Worm (Caenorhabditis elegans) whole organism, young adult: ENCODE results near the gene skr-18.

ENCODE experiments used
- F10E7.11 ChIP-seq: sonication (generic microtip); optimal IDR thresholded peaks from 2 replicates; lab custom pipeline; 2017; ENCODE audit warnings: mild to moderate bottlenecking, missing genetic modification characterization, moderate library complexity, missing compliant biosample characterization
- ZK185.1 ChIP-seq: sonication (generic microtip); optimal IDR thresholded peaks from 2 replicates; lab custom pipeline; 2016; ENCODE audit warnings: mild to moderate bottlenecking, missing genetic modification characterization, missing compliant biosample characterization; ENCODE audit not compliant: poor library complexity, severe bottlenecking
- attf-6 ChIP-seq: fragments of 200-800 bp; sonication (Bioruptor generic); IDR thresholded peaks from 2 replicates; pipeline ENCODE4 v1.3.6; 2022; ENCODE audit warnings: missing genetic modification reagents, missing genetic modification characterization, missing compliant biosample characterization
- cebp-1 ChIP-seq, 2 experiments: fragments of 200-800 bp in 1 of 2; sonication (Bioruptor generic) in 1 of 2; sonication (generic microtip) in 1 of 2; IDR thresholded peaks in 1 of 2; optimal IDR thresholded peaks in 1 of 2; 2 replicates each; pipeline versions ENCODE4 v1.3.6 to Lab custom; 2017 to 2022; ENCODE audit warnings: missing compliant biosample characterization in 2 of 2, missing genetic modification characterization in 2 of 2, mild to moderate bottlenecking in 1 of 2, missing genetic modification reagents in 1 of 2, moderate library complexity in 1 of 2
- ceh-100 ChIP-seq: fragments of 200-800 bp; sonication (Bioruptor generic); IDR thresholded peaks from 2 replicates; pipeline ENCODE4 v1.3.6; 2022; ENCODE audit warnings: missing genetic modification reagents, missing genetic modification characterization, missing compliant biosample characterization
- dox-1 ChIP-seq: fragments of 200-800 bp; sonication (Bioruptor generic); IDR thresholded peaks from 2 replicates; pipeline ENCODE4 v1.3.6; 2022; ENCODE audit warnings: missing genetic modification reagents, missing genetic modification characterization, missing compliant biosample characterization
- egrh-3 ChIP-seq: fragments of 200-800 bp; sonication (Bioruptor generic); IDR thresholded peaks from 2 replicates; pipeline ENCODE4 v1.3.6; 2022; ENCODE audit warnings: missing genetic modification reagents, missing genetic modification characterization, missing compliant biosample characterization
- hmg-20 ChIP-seq: fragments of 200-800 bp; sonication (Bioruptor generic); IDR thresholded peaks from 2 replicates; pipeline ENCODE4 v1.3.6; 2022; ENCODE audit warnings: missing genetic modification reagents, missing genetic modification characterization, missing compliant biosample characterization
- lin-26 ChIP-seq: fragments of 200-800 bp; sonication (Bioruptor generic); IDR thresholded peaks from 2 replicates; pipeline ENCODE4 v1.3.6; 2022; ENCODE audit warnings: missing genetic modification reagents, missing genetic modification characterization, missing compliant biosample characterization
- madf-8 ChIP-seq: fragments of 200-800 bp; sonication (Bioruptor generic); conservative IDR thresholded peaks from 2 replicates; pipeline ENCODE4 v1.3.6; 2022; ENCODE audit warnings: missing genetic modification reagents, missing genetic modification characterization, missing compliant biosample characterization
- nhr-179 ChIP-seq: sonication (generic microtip); optimal IDR thresholded peaks from 2 replicates; lab custom pipeline; 2016; ENCODE audit warnings: mild to moderate bottlenecking, missing genetic modification characterization, missing compliant biosample characterization
- snpc-4 ChIP-seq, 5 experiments: fragments of 150-350 bp in 1 of 5; sonication (generic microtip) in 4 of 5; optimal IDR thresholded peaks; 2 replicates each; lab custom pipeline; 2014 to 2018; ENCODE audit warnings: missing genetic modification characterization in 5 of 5, missing biosample characterization in 3 of 5, antibody characterized with exemption in 2 of 5, mild to moderate bottlenecking in 2 of 5, missing compliant biosample characterization in 2 of 5, missing genotype in 2 of 5, moderate library complexity in 2 of 5, missing genetic modification reagents in 1 of 5
- tbx-9 ChIP-seq: sonication (generic microtip); optimal IDR thresholded peaks from 2 replicates; lab custom pipeline; 2016; ENCODE audit warnings: borderline replicate concordance, missing genetic modification characterization, inconsistent platforms, missing compliant biosample characterization
- zfh-2 ChIP-seq: fragments of 200-800 bp; sonication (Bioruptor generic); conservative IDR thresholded peaks from 2 replicates; pipeline ENCODE4 v1.3.6; 2022; ENCODE audit warnings: missing genetic modification reagents, missing genetic modification characterization, missing compliant biosample characterization
- ztf-26 ChIP-seq: sonication (generic microtip); optimal IDR thresholded peaks from 2 replicates; lab custom pipeline; 2017; ENCODE audit warnings: missing genetic modification characterization, missing compliant biosample characterization
- ztf-3 ChIP-seq: fragments of 200-800 bp; sonication (Bioruptor generic); optimal IDR thresholded peaks from 2 replicates; lab custom pipeline; 2018; ENCODE audit warnings: mild to moderate bottlenecking, missing genetic modification characterization, missing compliant biosample characterization
- ztf-6 ChIP-seq: fragments of 200-800 bp; sonication (Bioruptor generic); IDR thresholded peaks from 2 replicates; pipeline ENCODE4 v1.3.6; 2022; ENCODE audit warnings: missing genetic modification reagents, missing genetic modification characterization, missing compliant biosample characterization

skr-18 gene

DNA sequence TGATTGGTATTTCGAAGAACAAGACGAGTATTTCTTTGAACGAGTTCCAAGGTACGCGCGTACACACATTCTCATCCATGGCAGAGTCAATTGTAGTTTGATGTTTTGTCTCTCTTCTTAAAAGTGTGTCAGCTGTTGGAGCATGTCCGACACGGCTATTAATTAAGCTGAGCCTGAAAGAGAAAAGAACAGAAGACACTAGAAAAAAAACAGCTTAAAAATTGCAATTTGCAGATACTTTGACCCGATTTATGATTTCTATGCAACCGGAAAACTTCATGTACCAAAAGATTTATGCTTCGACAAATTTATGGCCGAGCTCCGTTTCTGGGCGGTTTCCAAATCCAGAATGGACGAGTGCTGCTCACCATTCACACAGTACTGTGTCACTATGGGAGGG lies 45.7 kb downstream of the skr-18 start:
- TF ChIP-seq lin-26 (GFP tag; lab: Robert Waterston, UW) (no peak), ceh-100 (GFP tag; lab: Robert Waterston, UW) (no peak), egrh-3 (GFP tag; lab: Robert Waterston, UW) (no peak), tbx-9 (tag; lab: Kevin White, UChicago) (no peak), madf-8 (no peak), attf-6 (GFP tag; lab: Robert Waterston, UW) (no peak), snpc-4 (GFP tag; optimal IDR thresholded peaks at IDR 0.05; lab: Kevin White, UChicago) (no peak), snpc-4 (tag; optimal IDR thresholded peaks at IDR 0.05; lab: Kevin White, UChicago) (no peak), ztf-26 (no peak), ztf-6 (GFP tag; lab: Robert Waterston, UW) (no peak), ztf-3 (GFP tag; lab: Kevin White, UChicago) (no peak), nhr-179 (tag; lab: Kevin White, UChicago) (no peak), dox-1 (GFP tag; lab: Robert Waterston, UW) (no peak), F10E7.11 (no peak), ZK185.1 (tag; lab: Kevin White, UChicago) (no peak), cebp-1 (GFP tag; IDR thresholded peaks at IDR 0.05; lab: Robert Waterston, UW) (no peak), cebp-1 (tag; optimal IDR thresholded peaks at IDR 0.05; lab: Kevin White, UChicago) (no peak), hmg-20 (GFP tag; lab: Robert Waterston, UW) (no peak)

ce11 chrIV:746333-746732 lies 48.9 kb downstream of the skr-18 start:
- peak; percentile 44; the same call in 1 of the 2 replicates for TF ChIP-seq zfh-2
- TF ChIP-seq hmg-20 (GFP tag; lab: Robert Waterston, UW): no peak
